Worm (Caenorhabditis elegans): ENCODE data around the gene piki-1.
A peak's percentile ranks its signal among the peaks of the same experiment; 100 is the strongest.

The piki-1 gene

DNA sequence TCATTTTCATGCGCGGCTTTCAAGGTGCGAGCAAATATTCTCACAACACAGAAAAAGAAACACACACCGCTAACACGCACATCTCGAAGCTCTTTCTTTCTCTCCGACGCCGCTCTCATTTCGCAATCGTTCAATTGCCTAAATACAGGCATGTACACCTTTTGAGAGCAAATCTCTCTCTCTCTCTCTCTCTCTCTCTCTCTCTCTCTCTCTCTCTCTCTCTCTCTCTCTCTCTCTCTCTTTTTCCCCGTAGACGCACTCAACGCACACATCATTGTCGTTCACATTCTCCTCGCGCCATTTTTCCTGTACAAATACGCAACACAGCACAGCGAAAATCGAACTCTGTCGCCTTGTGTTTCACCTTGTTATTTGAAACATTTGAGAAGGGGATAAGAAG is 33.1 kb upstream of the piki-1 start (continued):
- peak; percentile 92 for TF ChIP-seq pha-4 (GFP tag; IDR thresholded peaks at IDR 0.05)
- TF ChIP-seq pha-4 (tag; optimal IDR thresholded peaks at IDR 0.05), result peak; percentile 17
- no peak for TF ChIP-seq php-3 (GFP tag; IDR thresholded peaks at IDR 0.05)
- no peak for TF ChIP-seq rbr-2 (tag; optimal IDR thresholded peaks at IDR 0.05)
- no peak for TF ChIP-seq lin-29 (GFP tag; IDR thresholded peaks at IDR 0.05)
- TF ChIP-seq unc-39 (tag; optimal IDR thresholded peaks at IDR 0.05), result no peak
- TF ChIP-seq nhr-28 (tag; optimal IDR thresholded peaks at IDR 0.05), result peak; percentile 30
- TF ChIP-seq pqm-1 (tag; optimal IDR thresholded peaks at IDR 0.05), result no peak
- TF ChIP-seq aha-1 (tag), result peak; percentile 74
- TF ChIP-seq nhr-102 (tag; optimal IDR thresholded peaks at IDR 0.05), result no peak
- TF ChIP-seq Y48G9A.11 (GFP tag; IDR thresholded peaks at IDR 0.05), result no peak
- no peak for TF ChIP-seq F37D6.2 (tag; optimal IDR thresholded peaks at IDR 0.05)
- TF ChIP-seq daf-16 (GFP tag; optimal IDR thresholded peaks at IDR 0.05), result no peak
- TF ChIP-seq daf-16 (tag; optimal IDR thresholded peaks at IDR 0.05), result peak; percentile 5
- no peak for TF ChIP-seq lin-39 (tag; optimal IDR thresholded peaks at IDR 0.05)
- no peak for TF ChIP-seq Y75B8A.6 (GFP tag; IDR thresholded peaks at IDR 0.05)
- TF ChIP-seq set-16 (GFP tag; IDR thresholded peaks at IDR 0.05), result peak; percentile 69
- TF ChIP-seq zag-1 (tag; optimal IDR thresholded peaks at IDR 0.05), result no peak
- TF ChIP-seq dmd-8 (GFP tag; IDR thresholded peaks at IDR 0.05), result no peak
- TF ChIP-seq sdz-12 (GFP tag; optimal IDR thresholded peaks at IDR 0.05), result no peak
- no peak for TF ChIP-seq nhr-41 (GFP tag; IDR thresholded peaks at IDR 0.05)
- TF ChIP-seq ceh-44 (GFP tag; IDR thresholded peaks at IDR 0.05), result no peak
- no peak for TF ChIP-seq mes-2 (tag; optimal IDR thresholded peaks at IDR 0.05; ENCODE audit: poor library complexity, severe bottlenecking)
- TF ChIP-seq R02D3.7 (tag; optimal IDR thresholded peaks at IDR 0.05), result no peak
- peak; percentile 51; the same call in 1 of the 2 replicates for TF ChIP-seq dmd-6 (GFP tag; IDR thresholded peaks at IDR 0.05)
- no peak for TF ChIP-seq tra-1 (GFP tag; IDR thresholded peaks at IDR 0.05)
- no peak for TF ChIP-seq unc-62 (GFP tag; optimal IDR thresholded peaks at IDR 0.05 in 1 of 2)
- TF ChIP-seq unc-62 (tag; optimal IDR thresholded peaks at IDR 0.05), result no peak
- TF ChIP-seq arid-1 (GFP tag; conservative IDR thresholded peaks at IDR 0.05), result no peak
- peak; percentile 2 for TF ChIP-seq hlh-30 (tag; optimal IDR thresholded peaks at IDR 0.05; ENCODE audit: insufficient read depth)
- peak; percentile 42; the same call in 1 of the 2 replicates for TF ChIP-seq T26A8.4 (GFP tag; IDR thresholded peaks at IDR 0.05)
- no peak for TF ChIP-seq fos-1 (tag; optimal IDR thresholded peaks at IDR 0.05)
- TF ChIP-seq egl-27 (tag; optimal IDR thresholded peaks at IDR 0.05), result no peak
- TF ChIP-seq Y105C5A.15 (GFP tag; IDR thresholded peaks at IDR 0.05), result no peak
- no peak for TF ChIP-seq ama-1 (optimal IDR thresholded peaks at IDR 0.05)
- no peak for TF ChIP-seq lin-38 (GFP tag; IDR thresholded peaks at IDR 0.05)
- TF ChIP-seq lim-7 (GFP tag; IDR thresholded peaks at IDR 0.05), result no peak

- TF ChIP-seq mes-2 (tag; optimal IDR thresholded peaks at IDR 0.05; ENCODE audit: poor library complexity, severe bottlenecking), result peak; percentile 30
- 0 out of 2 replicates have a peak, but pooled peaks have one; percentile 33 for TF ChIP-seq set-16 (GFP tag; IDR thresholded peaks at IDR 0.05)
- TF ChIP-seq snpc-4 (tag; optimal IDR thresholded peaks at IDR 0.05), result peak; percentile 42
- TF ChIP-seq lin-1 (GFP tag; IDR thresholded peaks at IDR 0.05), result no peak
These were observed 32.4 kb upstream of the piki-1 start for ce11 chrX:15278593-15278992.

DNA sequence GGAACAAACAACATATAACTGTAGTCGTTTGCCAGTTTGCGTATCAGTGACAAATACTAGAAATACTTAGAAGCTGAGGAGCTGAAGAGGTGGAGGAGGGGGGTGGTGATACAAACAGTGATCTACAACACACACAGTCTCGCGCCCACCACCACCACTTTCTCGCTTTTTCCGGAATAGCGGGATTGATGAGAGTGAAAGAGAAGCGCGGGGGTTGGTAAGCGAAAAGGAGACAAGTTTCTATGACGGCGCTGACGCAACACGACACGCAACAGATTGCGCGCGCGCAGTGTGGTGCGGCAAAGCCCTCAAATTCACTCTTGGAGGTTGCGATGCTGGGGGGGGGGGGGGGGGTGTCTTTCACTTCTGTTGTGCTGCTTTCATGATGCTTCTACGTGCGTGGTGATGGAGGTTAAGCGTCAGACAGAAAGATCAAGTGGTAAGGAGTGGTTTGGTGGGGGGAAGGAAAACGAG is 31.6 kb upstream of the piki-1 start, which contains the start of gene kin-20:
kin-20 (minus strand) TSS at position 51 of the 474 bp plus-strand sequence.
- TF ChIP-seq nhr-6 (tag; optimal IDR thresholded peaks at IDR 0.05) (no peak), hlh-11 (tag; optimal IDR thresholded peaks at IDR 0.05) (peak; percentile 45), lin-29 (GFP tag; IDR thresholded peaks at IDR 0.05) (0 out of 2 replicates have a peak, but pooled peaks have one; percentile 9), nhr-111 (GFP tag; optimal IDR thresholded peaks at IDR 0.05) (no peak), hlh-30 (tag; optimal IDR thresholded peaks at IDR 0.05; ENCODE audit: insufficient read depth) (peak; percentile 7), hmg-1.1 (GFP tag; IDR thresholded peaks at IDR 0.05) (peak; percentile 13; the same call in 1 of the 2 replicates), T26A8.4 (GFP tag; IDR thresholded peaks at IDR 0.05) (no peak), mxl-3 (GFP tag; optimal IDR thresholded peaks at IDR 0.05) (peak; percentile 42), tra-1 (GFP tag; IDR thresholded peaks at IDR 0.05) (no peak), pha-4 (GFP tag; IDR thresholded peaks at IDR 0.05) (peak; percentile 20; the same call in 1 of the 2 replicates), pha-4 (tag; optimal IDR thresholded peaks at IDR 0.05) (no peak), set-16 (GFP tag; IDR thresholded peaks at IDR 0.05) (peak; percentile 86)

Measured in whole organism, L4 larva.